Fruit fly (Drosophila melanogaster) whole organism, prepupa: ENCODE results near the gene HGTX.

Experiments
- Blimp-1 ChIP-seq: fragments of 200-800 bp; sonication (Bioruptor generic); optimal IDR thresholded peaks from 3 replicates; lab custom pipeline; 2017; ENCODE audit warnings: missing biosample characterization, missing genetic modification characterization, mild to moderate bottlenecking, moderate library complexity, missing genetic modification reagents
- CG10631 ChIP-seq: fragments of 200-800 bp; sonication (Bioruptor generic); optimal IDR thresholded peaks from 2 replicates; lab custom pipeline; 2016; ENCODE audit warnings: missing biosample characterization, missing genetic modification characterization
- CG10669 ChIP-seq: fragments of 200-800 bp; sonication (Bioruptor generic); optimal IDR thresholded peaks from 3 replicates; lab custom pipeline; 2018; ENCODE audit warnings: missing biosample characterization, mild to moderate bottlenecking, missing genetic modification characterization, moderate library complexity
- CG11294 ChIP-seq: fragments of 200-800 bp; sonication (Bioruptor generic); IDR thresholded peaks from 2 replicates; pipeline ENCODE4 v1.3.6; 2022; ENCODE audit warnings: missing biosample characterization, missing genetic modification characterization
- CG11762 ChIP-seq: fragments of 200-800 bp; sonication (Bioruptor generic); optimal IDR thresholded peaks from 3 replicates; lab custom pipeline; 2016; ENCODE audit warnings: missing biosample characterization, missing genetic modification characterization; ENCODE audit not compliant: insufficient read depth
- CG11902 ChIP-seq: fragments of 200-800 bp; sonication (Bioruptor generic); optimal IDR thresholded peaks from 3 replicates; lab custom pipeline; 2016; ENCODE audit warnings: missing biosample characterization, missing genetic modification characterization
- CG15336 ChIP-seq: fragments of 200-800 bp; sonication (Bioruptor generic); IDR thresholded peaks from 2 replicates; pipeline ENCODE4 v1.3.6; 2022; ENCODE audit warnings: missing biosample characterization, missing genetic modification characterization
- CG1621 ChIP-seq: fragments of 200-800 bp; sonication (Bioruptor generic); optimal IDR thresholded peaks from 3 replicates; lab custom pipeline; 2018; ENCODE audit warnings: missing biosample characterization, mild to moderate bottlenecking, missing genetic modification characterization
- CG16779 ChIP-seq: fragments of 200-800 bp; sonication (Bioruptor generic); optimal IDR thresholded peaks from 3 replicates; lab custom pipeline; 2017; ENCODE audit warnings: missing biosample characterization, mild to moderate bottlenecking, missing genetic modification characterization
- CG3032 ChIP-seq: fragments of 200-800 bp; optimal IDR thresholded peaks from 2 replicates; lab custom pipeline; 2019; ENCODE audit warnings: missing biosample characterization, mild to moderate bottlenecking, missing genetic modification characterization, moderate library complexity
- CG31627 ChIP-seq: fragments of 200-800 bp; sonication (Bioruptor generic); optimal IDR thresholded peaks from 3 replicates; lab custom pipeline; 2016; ENCODE audit warnings: missing biosample characterization, missing genetic modification characterization
- CG32006 ChIP-seq: fragments of 200-800 bp; sonication (Bioruptor generic); optimal IDR thresholded peaks from 3 replicates; lab custom pipeline; 2017; ENCODE audit warnings: missing biosample characterization, mild to moderate bottlenecking, missing genetic modification characterization
- CG34406 ChIP-seq: fragments of 200-800 bp; sonication (Bioruptor generic); optimal IDR thresholded peaks from 3 replicates; lab custom pipeline; 2016; ENCODE audit warnings: missing biosample characterization, missing genetic modification characterization
- CG4318 ChIP-seq: fragments of 200-800 bp; sonication (Bioruptor generic); optimal IDR thresholded peaks from 3 replicates; lab custom pipeline; 2017; ENCODE audit warnings: missing biosample characterization, mild to moderate bottlenecking, missing genetic modification characterization
- CG6163 ChIP-seq: fragments of 200-800 bp; sonication (Bioruptor generic); IDR thresholded peaks from 3 replicates; pipeline ENCODE4 v1.3.6; 2022; ENCODE audit warnings: missing biosample characterization, missing genetic modification characterization
- CG6276 ChIP-seq: fragments of 200-800 bp; sonication (Bioruptor generic); optimal IDR thresholded peaks from 2 replicates; lab custom pipeline; 2017; ENCODE audit warnings: missing biosample characterization, mild to moderate bottlenecking, missing genetic modification characterization
- CG6792 ChIP-seq: fragments of 200-800 bp; sonication (Bioruptor generic); optimal IDR thresholded peaks from 3 replicates; lab custom pipeline; 2016; ENCODE audit warnings: missing biosample characterization, missing genetic modification characterization
- CG6854 ChIP-seq: fragments of 200-800 bp; sonication (Bioruptor generic); optimal IDR thresholded peaks from 2 replicates; lab custom pipeline; 2017; ENCODE audit warnings: missing biosample characterization, mild to moderate bottlenecking, missing genetic modification characterization
- CG8319 ChIP-seq: fragments of 200-800 bp; sonication (Bioruptor generic); optimal IDR thresholded peaks from 3 replicates; lab custom pipeline; 2016; ENCODE audit warnings: missing biosample characterization, missing genetic modification characterization
- CG9139 ChIP-seq: fragments of 200-800 bp; sonication (Bioruptor generic); optimal IDR thresholded peaks from 3 replicates; lab custom pipeline; 2017; ENCODE audit warnings: missing biosample characterization, mild to moderate bottlenecking, missing genetic modification characterization
- Eip75B ChIP-seq: fragments of 200-800 bp; sonication (Bioruptor generic); optimal IDR thresholded peaks from 3 replicates; lab custom pipeline; 2016; ENCODE audit warnings: missing biosample characterization, missing genetic modification characterization
- Eip78C ChIP-seq: fragments of 200-800 bp; sonication (Bioruptor generic); peaks from one replicate; lab custom pipeline; 2016; ENCODE audit warnings: missing biosample characterization, missing genetic modification characterization
- Eip93F ChIP-seq: fragments of 200-800 bp; sonication (Bioruptor generic); optimal IDR thresholded peaks from 2 replicates; lab custom pipeline; 2016; ENCODE audit warnings: missing biosample characterization, mild to moderate bottlenecking, missing genetic modification characterization
- Ets96B ChIP-seq: fragments of 200-800 bp; optimal IDR thresholded peaks from 2 replicates; lab custom pipeline; 2019; ENCODE audit warnings: missing biosample characterization, mild to moderate bottlenecking, missing genetic modification characterization, moderate library complexity
- Gug ChIP-seq: fragments of 200-800 bp; sonication (Bioruptor generic); IDR thresholded peaks from 2 replicates; pipeline ENCODE4 v1.3.6; 2022; ENCODE audit warnings: missing biosample characterization, missing genetic modification characterization
- Hr39 ChIP-seq: fragments of 200-800 bp; sonication (Bioruptor generic); optimal IDR thresholded peaks from 2 replicates; lab custom pipeline; 2016; ENCODE audit warnings: missing biosample characterization, missing genetic modification characterization
- OdsH ChIP-seq: fragments of 200-800 bp; sonication (Bioruptor generic); optimal IDR thresholded peaks from 3 replicates; lab custom pipeline; 2016; ENCODE audit warnings: missing biosample characterization, missing genetic modification characterization
- Smox ChIP-seq: fragments of 200-800 bp; sonication (Bioruptor generic); optimal IDR thresholded peaks from 3 replicates; lab custom pipeline; 2016; ENCODE audit warnings: missing biosample characterization, missing genetic modification characterization
- Sox102F ChIP-seq: fragments of 200-800 bp; sonication (Bioruptor generic); optimal IDR thresholded peaks from 2 replicates; lab custom pipeline; 2016; ENCODE audit warnings: missing biosample characterization, mild to moderate bottlenecking, missing genetic modification characterization
- achi ChIP-seq: fragments of 200-800 bp; sonication (Bioruptor generic); optimal IDR thresholded peaks from 3 replicates; lab custom pipeline; 2016; ENCODE audit warnings: missing biosample characterization, missing genetic modification characterization
- acj6 ChIP-seq: fragments of 200-800 bp; sonication (Bioruptor generic); optimal IDR thresholded peaks from 3 replicates; lab custom pipeline; 2016; ENCODE audit warnings: missing biosample characterization, missing genetic modification characterization
- cyc ChIP-seq: fragments of 200-800 bp; sonication (Bioruptor generic); optimal IDR thresholded peaks from 3 replicates; lab custom pipeline; 2016; ENCODE audit warnings: missing biosample characterization, missing genetic modification characterization
- dac ChIP-seq: fragments of 200-800 bp; sonication (Bioruptor generic); optimal IDR thresholded peaks from 2 replicates; lab custom pipeline; 2017; ENCODE audit warnings: missing biosample characterization, mild to moderate bottlenecking, missing genetic modification characterization
- dsx ChIP-seq: fragments of 200-800 bp; optimal IDR thresholded peaks from 3 replicates; lab custom pipeline; 2019; ENCODE audit warnings: missing biosample characterization, mild to moderate bottlenecking, missing genetic modification characterization, moderate library complexity; ENCODE audit not compliant: poor library complexity, severe bottlenecking
- eg ChIP-seq: fragments of 200-800 bp; sonication (Bioruptor generic); IDR thresholded peaks from 3 replicates; pipeline ENCODE4 v1.3.6; 2022; ENCODE audit warnings: missing biosample characterization, missing genetic modification characterization
- esn ChIP-seq: fragments of 200-800 bp; sonication (Bioruptor generic); optimal IDR thresholded peaks from 2 replicates; lab custom pipeline; 2016; ENCODE audit warnings: missing biosample characterization, mild to moderate bottlenecking, missing genetic modification characterization, moderate library complexity
- fd85E ChIP-seq: fragments of 200-800 bp; sonication (Bioruptor generic); optimal IDR thresholded peaks from 3 replicates; lab custom pipeline; 2016; ENCODE audit warnings: missing biosample characterization, missing genetic modification characterization
- fkh ChIP-seq: fragments of 200-800 bp; sonication (Bioruptor generic); optimal IDR thresholded peaks from 3 replicates; lab custom pipeline; 2017; ENCODE audit warnings: missing biosample characterization, mild to moderate bottlenecking, missing genetic modification characterization, moderate library complexity
- lz ChIP-seq: fragments of 200-800 bp; sonication (Bioruptor generic); optimal IDR thresholded peaks from 3 replicates; lab custom pipeline; 2016; ENCODE audit warnings: missing biosample characterization, missing genetic modification characterization
- net ChIP-seq: fragments of 200-800 bp; sonication (Bioruptor generic); optimal IDR thresholded peaks from 3 replicates; lab custom pipeline; 2016; ENCODE audit warnings: missing biosample characterization, missing genetic modification characterization
- pdm3 ChIP-seq: fragments of 200-800 bp; sonication (Bioruptor generic); optimal IDR thresholded peaks from 3 replicates; lab custom pipeline; 2016; ENCODE audit warnings: missing biosample characterization, missing genetic modification characterization
- salr ChIP-seq, 2 experiments: fragments of 200-800 bp; sonication (Bioruptor generic); optimal IDR thresholded peaks; 3 replicates each; lab custom pipeline; 2016 to 2018; ENCODE audit warnings: missing biosample characterization in 2 of 2, missing genetic modification characterization in 2 of 2, mild to moderate bottlenecking in 1 of 2
- ss ChIP-seq, 2 experiments: fragments of 200-800 bp; sonication (Bioruptor generic); optimal IDR thresholded peaks; 2 replicates in 1 of 2; 3 replicates in 1 of 2; lab custom pipeline; 2017 to 2018; ENCODE audit warnings: mild to moderate bottlenecking in 2 of 2, missing biosample characterization in 2 of 2, missing genetic modification characterization in 2 of 2, moderate library complexity in 1 of 2
- svp ChIP-seq: fragments of 200-800 bp; sonication (Bioruptor generic); peaks from one replicate; lab custom pipeline; 2016; ENCODE audit warnings: missing biosample characterization, missing genetic modification characterization
- topi ChIP-seq: fragments of 200-800 bp; sonication (Bioruptor generic); optimal IDR thresholded peaks from 3 replicates; lab custom pipeline; 2016; ENCODE audit warnings: missing biosample characterization, missing genetic modification characterization
- vri ChIP-seq: fragments of 200-800 bp; sonication (Bioruptor generic); optimal IDR thresholded peaks from 3 replicates; lab custom pipeline; 2016; ENCODE audit warnings: missing biosample characterization, mild to moderate bottlenecking, missing genetic modification characterization

Gene HGTX

DNA sequence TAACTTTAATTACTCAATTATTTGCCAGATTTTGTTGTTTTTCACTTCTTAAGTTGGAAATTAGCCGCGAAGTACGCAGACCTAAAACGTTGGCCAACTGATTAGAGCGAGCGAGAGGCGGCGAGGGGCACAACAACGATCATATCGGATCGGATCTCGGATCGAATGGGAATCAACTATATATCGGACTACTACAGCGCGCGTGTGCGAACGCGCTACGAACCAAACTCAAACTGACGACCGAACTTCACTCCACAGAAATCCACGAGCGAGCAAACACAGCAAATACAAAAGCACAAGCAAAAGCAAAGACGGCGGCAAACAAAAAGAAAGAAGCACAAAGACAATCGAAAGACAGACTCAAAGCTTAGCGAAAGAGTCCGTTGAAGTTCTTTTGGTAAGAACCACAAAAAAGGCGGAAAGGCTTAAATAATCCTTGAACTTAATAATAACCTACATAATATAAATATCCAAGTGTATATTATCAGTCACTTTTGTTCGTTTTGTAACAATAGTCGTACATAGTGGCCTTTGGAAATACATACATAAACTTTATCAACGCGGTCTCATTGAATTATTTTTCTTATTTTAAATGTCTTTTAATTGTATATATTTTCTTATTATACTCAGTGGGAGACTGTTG is 63.2 kb downstream of the HGTX start, which contains the start of the genes bbg and CG43246:
bbg (minus strand) TSS at position 235 of the 643 bp plus-strand sequence.
CG43246 (plus strand) TSS at position 593 of the 643 bp plus-strand sequence.
- TF ChIP-seq Gug (GFP tag; lab: Robert Waterston, UW): no peak
- TF ChIP-seq CG4318 (GFP tag; lab: Kevin White, UChicago): no peak
- TF ChIP-seq Eip93F (GFP tag; lab: Kevin White, UChicago): no peak
- peak; percentile 10; the same call in 1 of the 3 replicates for TF ChIP-seq CG6163 (GFP tag; lab: Robert Waterston, UW)
- TF ChIP-seq eg: peak; percentile 30; the same call in 1 of the 3 replicates
- no peak for TF ChIP-seq Smox (GFP tag; lab: Kevin White, UChicago)
- TF ChIP-seq CG9139 (GFP tag; lab: Kevin White, UChicago): no peak
- TF ChIP-seq fkh (GFP tag; lab: Kevin White, UChicago): no peak
- TF ChIP-seq ss (GFP tag; optimal IDR thresholded peaks at IDR 0.05; lab: Kevin White, UChicago): peak in 1 of 2 experiments; percentile 6
- no peak for TF ChIP-seq CG10631 (GFP tag; lab: Kevin White, UChicago)
- no peak for TF ChIP-seq CG34406 (GFP tag; lab: Kevin White, UChicago)
- no peak for TF ChIP-seq Blimp-1 (GFP tag; lab: Kevin White, UChicago)
- TF ChIP-seq CG16779: no peak
- TF ChIP-seq dsx (GFP tag; lab: Kevin White, UChicago): peak; percentile 33
- peak; percentile 25 for TF ChIP-seq Eip78C
- no peak for TF ChIP-seq dac
- TF ChIP-seq cyc (GFP tag; lab: Kevin White, UChicago): no peak
- TF ChIP-seq CG6854: peak; percentile 19
- TF ChIP-seq CG15336 (GFP tag; lab: Robert Waterston, UW): peak; percentile 19; the same call in 1 of the 2 replicates
- no peak for TF ChIP-seq achi (GFP tag; lab: Kevin White, UChicago)

DNA sequence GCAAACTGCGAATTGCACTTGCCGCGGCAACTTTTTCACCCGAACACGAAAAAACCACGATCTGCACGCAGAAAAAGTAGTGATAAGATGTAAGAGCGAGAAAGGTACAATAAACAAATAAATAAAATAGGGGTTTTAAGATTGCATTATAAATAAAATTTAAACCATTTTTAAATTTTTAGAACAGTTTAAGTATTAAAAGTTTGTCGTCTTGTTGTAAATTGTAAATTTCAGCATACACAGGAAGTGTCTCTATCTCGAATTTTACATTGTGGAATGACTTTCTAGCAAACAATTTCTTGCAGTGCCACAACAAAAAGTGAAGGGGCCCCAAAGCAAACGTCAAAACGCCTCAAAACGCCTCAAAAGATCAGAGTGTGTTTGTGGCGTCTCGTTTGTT is 64.7 kb downstream of the HGTX start:
- peak; percentile 56 for TF ChIP-seq dsx (GFP tag; lab: Kevin White, UChicago)
- peak; percentile 23 for TF ChIP-seq CG8319 (GFP tag; lab: Kevin White, UChicago)
- TF ChIP-seq CG31627 (GFP tag; lab: Kevin White, UChicago): no peak
- TF ChIP-seq svp: peak; percentile 51
- TF ChIP-seq acj6: peak; percentile 55
- TF ChIP-seq Eip75B (GFP tag; lab: Kevin White, UChicago): peak; percentile 59
- no peak for TF ChIP-seq vri
- TF ChIP-seq Hr39 (GFP tag; lab: Kevin White, UChicago): peak; percentile 8
- peak; percentile 51 for TF ChIP-seq CG6792 (GFP tag; lab: Kevin White, UChicago)
- TF ChIP-seq CG34406 (GFP tag; lab: Kevin White, UChicago): peak; percentile 20
- peak; percentile 62 for TF ChIP-seq CG3032
- no peak for TF ChIP-seq Eip93F (GFP tag; lab: Kevin White, UChicago)
- TF ChIP-seq salr (GFP tag; optimal IDR thresholded peaks at IDR 0.05; lab: Kevin White, UChicago): peak in 1 of 2 experiments; percentile 76
- no peak for TF ChIP-seq CG9139 (GFP tag; lab: Kevin White, UChicago)
- TF ChIP-seq CG11294: 0 out of 2 replicates have a peak, but pooled peaks have one; percentile 48
- peak; percentile 49 for TF ChIP-seq topi (GFP tag; lab: Kevin White, UChicago)
- no peak for TF ChIP-seq CG1621
- TF ChIP-seq CG32006 (GFP tag; lab: Kevin White, UChicago): peak; percentile 88
- no peak for TF ChIP-seq CG11902 (GFP tag; lab: Kevin White, UChicago)
- no peak for TF ChIP-seq Blimp-1 (GFP tag; lab: Kevin White, UChicago)
- TF ChIP-seq Sox102F (GFP tag; lab: Kevin White, UChicago): peak; percentile 32
- peak; percentile 62 for TF ChIP-seq dac
- TF ChIP-seq fd85E (GFP tag; lab: Kevin White, UChicago): no peak
- TF ChIP-seq Smox (GFP tag; lab: Kevin White, UChicago): peak; percentile 11
- TF ChIP-seq ss (GFP tag; optimal IDR thresholded peaks at IDR 0.05; lab: Kevin White, UChicago): peak; percentile 32 to 35
- peak; percentile 63 for TF ChIP-seq CG10631 (GFP tag; lab: Kevin White, UChicago)
- TF ChIP-seq esn (GFP tag; lab: Kevin White, UChicago): peak; percentile 50
- peak; percentile 47 for TF ChIP-seq CG11762
- TF ChIP-seq pdm3 (GFP tag; lab: Kevin White, UChicago): peak; percentile 76
- TF ChIP-seq net: peak; percentile 64
- TF ChIP-seq OdsH (GFP tag; lab: Kevin White, UChicago): peak; percentile 72
- TF ChIP-seq CG10669 (GFP tag; lab: Kevin White, UChicago): peak; percentile 22
- no peak for TF ChIP-seq CG16779
- TF ChIP-seq lz (GFP tag; lab: Kevin White, UChicago): peak; percentile 21
- peak; percentile 20 for TF ChIP-seq cyc (GFP tag; lab: Kevin White, UChicago)
- peak; percentile 80 for TF ChIP-seq CG6276
- TF ChIP-seq Ets96B (tag; lab: Kevin White, UChicago): peak; percentile 62
